Worm (Caenorhabditis elegans): ENCODE measurements around the gene K02D10.2.

- peak; percentile 52 for TF ChIP-seq fkh-10 (GFP tag; optimal IDR thresholded peaks at IDR 0.05)
- TF ChIP-seq sptf-1 (tag; optimal IDR thresholded peaks at IDR 0.05) = no peak
- no peak for TF ChIP-seq lin-35 (GFP tag; optimal IDR thresholded peaks at IDR 0.05)
Measured at ce11 chrIII:8784500-8784899, 13.4 kb upstream of the K02D10.2 start.
